Fruit fly (Drosophila melanogaster) whole organism, pupa: ENCODE results near the gene bora.

Source experiments
- CG10348 ChIP-seq: fragments of 200-800 bp; sonication (Bioruptor generic); IDR thresholded peaks from 2 replicates; pipeline ENCODE4 v1.3.6; 2022; ENCODE audit warnings: missing biosample characterization, missing genetic modification characterization
- CG14655 ChIP-seq: fragments of 200-800 bp; sonication (Bioruptor generic); optimal IDR thresholded peaks from 3 replicates; lab custom pipeline; 2017; ENCODE audit warnings: mild to moderate bottlenecking, missing biosample characterization, missing genetic modification reagents, missing genetic modification characterization
- CG15710 ChIP-seq: fragments of 200-800 bp; sonication (Bioruptor generic); optimal IDR thresholded peaks from 2 replicates; lab custom pipeline; 2018; ENCODE audit warnings: missing biosample characterization, mild to moderate bottlenecking, missing genetic modification characterization, moderate library complexity
- CG4496 ChIP-seq: fragments of 200-800 bp; sonication (Bioruptor generic); IDR thresholded peaks from 3 replicates; pipeline ENCODE4 v1.3.6; 2022; ENCODE audit warnings: missing biosample characterization, missing genetic modification characterization
- CG9948 ChIP-seq: fragments of 200-800 bp; sonication (Bioruptor generic); optimal IDR thresholded peaks from 2 replicates; lab custom pipeline; 2018; ENCODE audit warnings: missing biosample characterization, mild to moderate bottlenecking, missing genetic modification characterization, moderate library complexity
- EcR ChIP-seq: fragments of 200-800 bp; sonication (Bioruptor generic); optimal IDR thresholded peaks from 3 replicates; lab custom pipeline; 2019; ENCODE audit warnings: missing biosample characterization, missing genetic modification characterization, mild to moderate bottlenecking, moderate library complexity, missing genetic modification reagents
- Ets98B ChIP-seq: fragments of 200-800 bp; sonication (Bioruptor generic); IDR thresholded peaks from 2 replicates; pipeline ENCODE4 v1.3.6; 2022; ENCODE audit warnings: missing biosample characterization, missing genetic modification characterization
- Pif1A ChIP-seq: fragments of 200-800 bp; sonication (Bioruptor generic); optimal IDR thresholded peaks from 3 replicates; lab custom pipeline; 2016; ENCODE audit warnings: missing biosample characterization, missing genetic modification characterization
- Pif1B ChIP-seq: fragments of 200-800 bp; sonication (Bioruptor generic); optimal IDR thresholded peaks from 3 replicates; lab custom pipeline; 2016; ENCODE audit warnings: missing biosample characterization, missing genetic modification characterization
- Snoo ChIP-seq: fragments of 200-800 bp; sonication (Bioruptor generic); optimal IDR thresholded peaks from 3 replicates; lab custom pipeline; 2017; ENCODE audit warnings: missing biosample characterization, mild to moderate bottlenecking, missing genetic modification characterization, inconsistent platforms

- TF ChIP-seq CG15710 (tag; lab: Kevin White, UChicago) (no peak), EcR (GFP tag; lab: Kevin White, UChicago) (no peak), Pif1A (GFP tag; lab: Kevin White, UChicago) (no peak), CG9948 (tag; lab: Kevin White, UChicago) (no peak), CG14655 (GFP tag; lab: Kevin White, UChicago) (no peak), CG10348 (GFP tag; lab: Robert Waterston, UW) (no peak), CG4496 (GFP tag; lab: Robert Waterston, UW) (no peak), Ets98B (GFP tag; lab: Robert Waterston, UW) (no peak), Pif1B (GFP tag; lab: Kevin White, UChicago) (no peak), Snoo (tag; lab: Kevin White, UChicago) (no peak)
These were observed 31.2 kb downstream of the bora start for dm6 chr3L:18653737-18654136.
